Fruit fly (Drosophila melanogaster): ENCODE results near the gene Nrx-1.
A peak's percentile ranks its signal among the peaks of the same experiment; 100 is the strongest.

Gene Nrx-1

DNA sequence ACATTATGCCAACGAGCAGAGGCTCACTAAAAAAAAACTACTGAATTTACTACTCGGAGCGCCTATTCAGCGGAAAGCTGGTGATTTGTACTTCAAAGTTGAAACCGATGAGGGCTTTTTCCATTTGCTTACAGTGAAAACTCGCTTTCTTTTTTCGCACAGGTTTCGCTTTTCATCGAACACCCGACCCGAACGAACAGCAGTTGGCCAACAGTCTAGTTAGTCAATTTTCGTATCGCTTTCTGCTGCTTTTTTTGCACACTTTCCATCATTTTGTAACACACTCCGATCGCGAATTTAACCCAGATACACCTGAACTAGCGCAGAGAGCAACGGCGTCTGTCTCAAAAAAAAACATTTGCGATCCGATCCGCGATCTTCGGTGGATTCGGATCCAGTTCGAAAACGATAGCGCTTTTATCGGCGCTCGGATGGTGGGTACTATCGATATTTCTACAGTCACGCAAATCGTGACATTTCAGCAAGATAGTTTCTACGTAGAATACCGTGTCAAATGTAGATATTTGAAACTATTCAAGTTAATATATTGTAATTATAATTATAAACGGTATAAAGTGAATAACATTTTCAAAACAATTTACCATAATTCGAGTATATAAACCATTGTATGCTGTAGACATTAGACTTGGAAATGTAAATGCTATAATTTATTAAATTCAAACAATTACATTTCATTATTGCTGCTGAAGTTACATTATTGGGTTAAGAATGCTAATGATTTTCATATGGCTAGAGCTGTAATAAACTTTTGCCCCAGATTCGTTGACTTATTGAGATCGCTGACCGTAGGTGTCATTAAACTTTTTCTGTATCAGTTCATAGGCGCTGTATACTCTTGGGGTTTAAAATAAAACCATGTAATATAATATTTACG, 60.2 kb downstream of the Nrx-1 start, which contains the start of gene CG5346 (continued):
- TF ChIP-seq twi (tag; optimal IDR thresholded peaks at IDR 0.05) (no peak), eve (GFP tag; optimal IDR thresholded peaks at IDR 0.05) (no peak), kni (GFP tag; optimal IDR thresholded peaks at IDR 0.05) (no peak), CG17359 (tag; optimal IDR thresholded peaks at IDR 0.05) (no peak), CG10654 (GFP tag; optimal IDR thresholded peaks at IDR 0.05) (no peak), E2f2 (GFP tag; IDR thresholded peaks at IDR 0.05) (peak; percentile 69), CG13894 (tag; optimal IDR thresholded peaks at IDR 0.05) (no peak), Ssrp (tag; optimal IDR thresholded peaks at IDR 0.05) (no peak), CG6654 (GFP tag; optimal IDR thresholded peaks at IDR 0.05) (no peak), nerfin-2 (GFP tag; IDR thresholded peaks at IDR 0.05; ENCODE audit: partially characterized antibody) (peak; percentile 78), insv (GFP tag; optimal IDR thresholded peaks at IDR 0.05) (no peak), YL-1 (GFP tag; optimal IDR thresholded peaks at IDR 0.05) (no peak), seq (GFP tag; IDR thresholded peaks at IDR 0.05) (no peak), luna (GFP tag; optimal IDR thresholded peaks at IDR 0.05) (no peak), dan (GFP tag; IDR thresholded peaks at IDR 0.05) (no peak), CG33557 (GFP tag; optimal IDR thresholded peaks at IDR 0.05) (no peak), gem (tag; optimal IDR thresholded peaks at IDR 0.05) (no peak), CG12219 (GFP tag; optimal IDR thresholded peaks at IDR 0.05) (no peak), Fer3 (tag; optimal IDR thresholded peaks at IDR 0.05) (no peak), odd (GFP tag; optimal IDR thresholded peaks at IDR 0.05) (no peak), tup (GFP tag; optimal IDR thresholded peaks at IDR 0.05) (no peak), Nf-YB (GFP tag; optimal IDR thresholded peaks at IDR 0.05) (no peak), disco-r (GFP tag; optimal IDR thresholded peaks at IDR 0.05) (no peak), grau (tag; optimal IDR thresholded peaks at IDR 0.05) (peak; percentile 22), cg (GFP tag; optimal IDR thresholded peaks at IDR 0.05) (no peak), bsh (GFP tag; optimal IDR thresholded peaks at IDR 0.05) (peak in 1 of 2 experiments; percentile 31), sd (tag; optimal IDR thresholded peaks at IDR 0.05) (peak; percentile 50), CG2875 (GFP tag; optimal IDR thresholded peaks at IDR 0.05) (no peak), Sin3A (optimal IDR thresholded peaks at IDR 0.05) (no peak), CG10274 (GFP tag; optimal IDR thresholded peaks at IDR 0.05) (no peak), zfh2 (GFP tag; optimal IDR thresholded peaks at IDR 0.05) (no peak), Ada2b (GFP tag; IDR thresholded peaks at IDR 0.05) (no peak), lov (optimal IDR thresholded peaks at IDR 0.05) (no peak), lov (GFP tag; IDR thresholded peaks at IDR 0.05) (no peak), schlank (tag; optimal IDR thresholded peaks at IDR 0.05) (no peak), CG34376 (GFP tag; optimal IDR thresholded peaks at IDR 0.05) (no peak), CG7786 (GFP tag; optimal IDR thresholded peaks at IDR 0.05) (no peak), jumu (GFP tag; optimal IDR thresholded peaks at IDR 0.05) (no peak), CG13424 (tag; optimal IDR thresholded peaks at IDR 0.05) (no peak), CG12104 (GFP tag; optimal IDR thresholded peaks at IDR 0.05) (no peak), Dp (GFP tag; optimal IDR thresholded peaks at IDR 0.05) (peak; percentile 61), tna (GFP tag; IDR thresholded peaks at IDR 0.05; ENCODE audit: partially characterized antibody) (peak; percentile 79), CG14441 (GFP tag; IDR thresholded peaks at IDR 0.05) (no peak), CG8765 (GFP tag; IDR thresholded peaks at IDR 0.05) (no peak), CG6254 (GFP tag; optimal IDR thresholded peaks at IDR 0.05) (no peak), CG3838 (GFP tag; optimal IDR thresholded peaks at IDR 0.05) (no peak), Dbx (GFP tag; IDR thresholded peaks at IDR 0.05) (no peak), her (GFP tag; optimal IDR thresholded peaks at IDR 0.05) (no peak), CG32767 (GFP tag; IDR thresholded peaks at IDR 0.05) (no peak), CG17802 (tag; optimal IDR thresholded peaks at IDR 0.05) (no peak)

Data from whole organism, embryonic.